Worm (Caenorhabditis elegans): Measurements from ENCODE around the gene zmp-6.

Gene zmp-6

DNA sequence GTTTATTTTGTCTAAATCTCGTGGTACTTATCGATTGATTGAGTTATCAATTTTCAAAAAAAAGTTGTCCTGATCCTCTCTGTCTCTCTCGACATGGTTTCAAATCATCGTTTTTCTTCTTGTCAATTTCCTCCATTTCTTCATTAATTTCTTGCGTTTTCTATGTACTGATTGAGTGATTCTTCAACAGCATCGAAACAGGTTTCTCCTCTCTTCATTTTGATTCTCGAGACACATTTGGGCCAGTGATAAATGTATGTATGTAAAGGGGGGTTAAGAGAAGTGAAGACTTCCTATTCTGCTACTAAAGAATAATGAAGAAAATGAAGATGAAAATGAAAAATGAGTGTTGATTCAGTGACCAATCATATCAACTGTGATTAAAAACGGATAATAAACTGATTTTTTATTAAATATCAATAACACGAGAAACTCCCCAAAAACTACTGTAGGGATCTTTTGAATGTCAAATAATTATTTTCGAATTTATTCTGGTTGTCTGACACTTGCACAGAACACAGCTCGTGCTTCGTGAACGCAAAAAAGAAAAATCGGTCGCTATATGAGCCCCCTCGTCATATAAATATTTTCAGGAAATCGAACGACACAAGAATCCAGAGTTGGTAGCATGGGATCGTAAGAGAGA, 44.4 kb downstream of the zmp-6 start:
- TF ChIP-seq ref-1 (GFP tag; conservative IDR thresholded peaks at IDR 0.05) (no peak), med-1 (GFP tag; optimal IDR thresholded peaks at IDR 0.05; ENCODE audit: insufficient read depth) (no peak), T22C8.4 (GFP tag; IDR thresholded peaks at IDR 0.05) (no peak), cog-1 (tag; optimal IDR thresholded peaks at IDR 0.05) (no peak), ztf-23 (GFP tag; IDR thresholded peaks at IDR 0.05) (no peak), ztf-29 (GFP tag; IDR thresholded peaks at IDR 0.05) (no peak), flt-1 (GFP tag; IDR thresholded peaks at IDR 0.05) (no peak), tab-1 (GFP tag; IDR thresholded peaks at IDR 0.05) (no peak), klf-2 (GFP tag; conservative IDR thresholded peaks at IDR 0.05) (no peak)

DNA sequence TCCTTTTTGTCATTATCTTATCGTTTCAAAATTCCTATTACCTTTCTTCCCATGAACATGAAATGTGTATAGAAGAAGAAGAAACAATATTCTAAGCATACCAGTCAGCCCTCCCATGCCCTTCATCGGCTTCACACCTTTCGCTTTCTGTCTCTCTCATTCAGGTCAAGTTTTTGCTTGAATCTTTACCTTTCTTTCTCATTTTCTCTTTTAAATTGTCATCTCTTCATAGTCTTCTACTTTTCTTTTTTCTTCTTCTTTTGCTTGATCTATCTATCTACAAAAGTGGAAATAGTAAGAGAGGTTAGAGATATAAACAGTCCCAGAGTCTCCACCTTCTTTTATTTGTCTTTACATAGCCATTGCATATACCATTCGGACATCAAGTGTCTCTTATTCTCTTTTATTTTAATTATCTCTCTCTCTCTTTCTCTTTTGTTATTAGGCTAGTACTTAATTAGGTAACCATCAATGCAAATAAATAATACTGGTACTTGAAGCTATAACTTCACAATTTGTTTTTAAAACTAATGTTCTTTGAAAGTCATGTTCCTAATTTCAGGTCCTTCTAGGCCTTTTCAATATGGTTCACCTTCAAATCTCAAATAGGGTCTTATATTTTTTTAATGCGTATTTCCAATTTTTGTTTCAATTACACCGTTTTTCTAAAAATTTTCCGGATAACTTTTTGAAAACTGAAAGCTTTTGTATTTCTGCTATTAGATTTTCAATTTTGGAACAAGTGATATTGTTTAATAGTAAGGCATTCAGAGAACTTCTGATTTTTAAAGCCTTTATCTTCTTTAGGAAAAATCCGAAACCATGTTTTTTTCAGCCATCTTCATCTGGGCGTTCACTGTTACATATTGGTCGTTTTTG, 46.0 kb downstream of the zmp-6 start, which contains the start of gene dpy-31:
Gene dpy-31 (plus strand): TSS at position 829 of the 879 bp plus-strand sequence.
- no peak for TF ChIP-seq cog-1 (tag; optimal IDR thresholded peaks at IDR 0.05)
- peak; percentile 31; the same call in 1 of the 2 replicates for TF ChIP-seq ztf-29 (GFP tag; IDR thresholded peaks at IDR 0.05)

DNA sequence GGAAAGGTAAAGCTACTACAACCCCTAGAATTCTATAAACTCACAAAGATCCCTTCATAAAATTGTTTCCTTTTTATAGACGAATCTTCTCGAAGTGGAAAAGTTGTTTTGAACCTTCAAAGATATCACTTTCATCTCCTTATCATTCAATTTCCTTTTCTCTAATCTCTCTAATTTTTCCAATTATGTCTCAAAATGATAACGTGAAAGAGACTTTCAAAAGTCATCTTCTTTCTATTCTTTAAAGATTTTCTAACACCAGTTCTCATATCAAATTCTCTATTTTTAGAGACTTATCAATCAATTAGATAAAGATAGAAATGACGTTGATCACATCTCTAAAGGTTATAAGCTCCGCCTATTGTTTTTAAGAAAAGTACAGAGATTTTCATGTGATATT, 48.2 kb downstream of the zmp-6 start:
- TF ChIP-seq ztf-29 (GFP tag; IDR thresholded peaks at IDR 0.05) = no peak
- no peak for TF ChIP-seq flt-1 (GFP tag; IDR thresholded peaks at IDR 0.05)
- TF ChIP-seq klf-2 (GFP tag; conservative IDR thresholded peaks at IDR 0.05) = no peak
- TF ChIP-seq T22C8.4 (GFP tag; IDR thresholded peaks at IDR 0.05) = no peak
- no peak for TF ChIP-seq ztf-23 (GFP tag; IDR thresholded peaks at IDR 0.05)
- TF ChIP-seq med-1 (GFP tag; optimal IDR thresholded peaks at IDR 0.05; ENCODE audit: insufficient read depth) = no peak
- TF ChIP-seq cog-1 (tag; optimal IDR thresholded peaks at IDR 0.05) = no peak

DNA sequence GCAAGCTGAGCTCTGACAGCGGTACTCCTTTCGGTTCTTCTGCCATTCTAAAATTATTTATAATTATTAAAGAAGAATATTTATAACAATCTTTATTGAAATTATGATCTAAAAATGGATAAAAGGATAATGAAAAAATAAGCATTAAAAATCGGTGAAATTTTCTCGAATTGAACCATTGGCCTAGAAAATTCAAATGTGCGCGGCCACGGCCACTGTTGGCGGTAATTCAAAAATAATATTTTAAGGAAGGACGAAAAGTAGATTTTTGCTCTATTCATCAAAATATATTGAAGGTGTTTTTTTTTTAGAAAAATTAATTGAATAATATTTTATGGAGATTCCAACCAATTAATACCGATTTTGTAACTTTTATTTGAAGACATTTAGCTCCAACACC, 48.8 kb downstream of the zmp-6 start, which contains the start of gene pfd-5:
Gene pfd-5 (minus strand): TSS at position 47 of the 400 bp plus-strand sequence.
- TF ChIP-seq med-1 (GFP tag; optimal IDR thresholded peaks at IDR 0.05; ENCODE audit: insufficient read depth) (no peak), ref-1 (GFP tag; conservative IDR thresholded peaks at IDR 0.05) (no peak), klf-2 (GFP tag; conservative IDR thresholded peaks at IDR 0.05) (peak; percentile 71; the same call in 1 of the 2 replicates), flt-1 (GFP tag; IDR thresholded peaks at IDR 0.05) (peak; percentile 84), T22C8.4 (GFP tag; IDR thresholded peaks at IDR 0.05) (no peak; the same call in 1 of the 2 replicates), ztf-23 (GFP tag; IDR thresholded peaks at IDR 0.05) (peak; percentile 74), cog-1 (tag; optimal IDR thresholded peaks at IDR 0.05) (peak; percentile 52), ztf-29 (GFP tag; IDR thresholded peaks at IDR 0.05) (no peak), tab-1 (GFP tag; IDR thresholded peaks at IDR 0.05) (no peak)

ce11 chrIII:7197973-7198372, 49.7 kb downstream of the zmp-6 start, which contains the start of gene exos-9:
Gene exos-9 (minus strand): TSS chrIII:7198073.
- TF ChIP-seq med-1 (GFP tag; optimal IDR thresholded peaks at IDR 0.05; ENCODE audit: insufficient read depth) (no peak), T22C8.4 (GFP tag; IDR thresholded peaks at IDR 0.05) (no peak), tab-1 (GFP tag; IDR thresholded peaks at IDR 0.05) (no peak), flt-1 (GFP tag; IDR thresholded peaks at IDR 0.05) (no peak), ztf-29 (GFP tag; IDR thresholded peaks at IDR 0.05) (no peak), cog-1 (tag; optimal IDR thresholded peaks at IDR 0.05) (no peak)

Data from whole organism, midembryonic.